Worm (Caenorhabditis elegans): ENCODE data around the gene ceh-62.

The ceh-62 gene

ce11 chrII:10824046-10824445 is 18.5 kb downstream of the ceh-62 start, which contains the start of the genes R06F6.12 and mix-1 (continued):
- TF ChIP-seq unc-130 (tag; optimal IDR thresholded peaks at IDR 0.05) (peak; percentile 74), nhr-237 (tag; optimal IDR thresholded peaks at IDR 0.05) (no peak), nhr-47 (tag; optimal IDR thresholded peaks at IDR 0.05) (peak; percentile 75), F16B12.6 (tag; optimal IDR thresholded peaks at IDR 0.05) (peak; percentile 98), snpc-4 (tag; optimal IDR thresholded peaks at IDR 0.05) (peak; percentile 35), grh-1 (GFP tag; IDR thresholded peaks at IDR 0.05) (no peak), jun-1 (tag; optimal IDR thresholded peaks at IDR 0.05) (no peak), egl-27 (tag; optimal IDR thresholded peaks at IDR 0.05) (no peak), dsc-1 (tag; optimal IDR thresholded peaks at IDR 0.05) (peak; percentile 50), mdl-1 (tag; optimal IDR thresholded peaks at IDR 0.05) (peak in 1 of 2 experiments; percentile 35), isw-1 (GFP tag; IDR thresholded peaks at IDR 0.05) (no peak), fkh-8 (tag; optimal IDR thresholded peaks at IDR 0.05) (no peak), snu-23 (GFP tag; optimal IDR thresholded peaks at IDR 0.05) (peak; percentile 72), lin-14 (GFP tag; optimal IDR thresholded peaks at IDR 0.05) (peak; percentile 42), hlh-17 (GFP tag; optimal IDR thresholded peaks at IDR 0.05; ENCODE audit: borderline replicate concordance) (no peak), fos-1 (tag; optimal IDR thresholded peaks at IDR 0.05) (peak; percentile 0), nhr-20 (tag; optimal IDR thresholded peaks at IDR 0.05) (peak; percentile 46), xbp-1 (tag; optimal IDR thresholded peaks at IDR 0.05) (peak; percentile 47), ztf-4 (tag; optimal IDR thresholded peaks at IDR 0.05) (no peak), blmp-1 (tag; optimal IDR thresholded peaks at IDR 0.05) (peak; percentile 53), lsy-2 (tag; optimal IDR thresholded peaks at IDR 0.05) (peak; percentile 79 to 82), nhr-76 (tag; optimal IDR thresholded peaks at IDR 0.05) (no peak), sptf-1 (tag; optimal IDR thresholded peaks at IDR 0.05) (no peak), nhr-12 (tag; optimal IDR thresholded peaks at IDR 0.05) (no peak), pax-3 (tag; optimal IDR thresholded peaks at IDR 0.05) (no peak)

ce11 chrII:10829081-10829480 is 23.5 kb downstream of the ceh-62 start, which contains the start of gene VM106R.1:
Gene VM106R.1 (minus strand): TSS chrII:10829181.
- peak; percentile 47 for TF ChIP-seq lin-14 (GFP tag; optimal IDR thresholded peaks at IDR 0.05)
- no peak for TF ChIP-seq unc-30 (tag; optimal IDR thresholded peaks at IDR 0.05)
- TF ChIP-seq nhr-47 (tag; optimal IDR thresholded peaks at IDR 0.05): peak; percentile 28
- peak; percentile 14 for TF ChIP-seq nhr-71 (tag; optimal IDR thresholded peaks at IDR 0.05)
- TF ChIP-seq unc-86 (tag; optimal IDR thresholded peaks at IDR 0.05): peak; percentile 41
- TF ChIP-seq snu-23 (GFP tag; optimal IDR thresholded peaks at IDR 0.05): no peak

DNA sequence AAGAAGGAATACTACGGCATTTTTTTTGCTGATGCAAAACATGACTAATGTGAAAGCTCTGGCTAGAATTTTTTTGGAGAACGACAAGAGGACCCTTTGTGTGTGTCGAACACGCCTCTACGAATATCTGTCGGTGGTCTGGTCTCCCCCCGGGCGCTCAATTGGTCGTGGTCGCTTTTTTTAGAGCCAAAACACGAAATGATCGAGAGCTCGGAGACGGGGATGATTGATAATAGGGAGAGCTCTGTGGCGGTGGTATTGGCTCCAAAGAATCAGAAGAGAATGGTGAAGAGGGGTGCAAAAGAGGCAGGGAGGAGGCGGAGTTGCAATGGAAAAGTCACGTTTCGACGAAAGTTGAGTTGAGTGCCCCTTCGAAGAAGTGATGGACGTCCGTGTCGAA is 24.0 kb downstream of the ceh-62 start:
- no peak for TF ChIP-seq lin-15B (tag; optimal IDR thresholded peaks at IDR 0.05)

- TF ChIP-seq lir-3 (tag; optimal IDR thresholded peaks at IDR 0.05; ENCODE audit: poor library complexity): no peak
- no peak for TF ChIP-seq efl-3 (GFP tag; optimal IDR thresholded peaks at IDR 0.05)
- no peak for TF ChIP-seq fkh-10 (GFP tag; optimal IDR thresholded peaks at IDR 0.05)
- no peak for TF ChIP-seq ceh-63 (GFP tag; optimal IDR thresholded peaks at IDR 0.05)
- no peak for TF ChIP-seq ets-5 (GFP tag; IDR thresholded peaks at IDR 0.05)
- TF ChIP-seq elt-3 (tag; optimal IDR thresholded peaks at IDR 0.05): no peak
- no peak for TF ChIP-seq lin-35 (GFP tag; optimal IDR thresholded peaks at IDR 0.05)
- no peak for TF ChIP-seq nhr-11 (tag; optimal IDR thresholded peaks at IDR 0.05)
- no peak for TF ChIP-seq sptf-1 (tag; optimal IDR thresholded peaks at IDR 0.05)
- no peak for TF ChIP-seq C04F5.9 (tag; optimal IDR thresholded peaks at IDR 0.05)
- TF ChIP-seq aha-1 (tag; optimal IDR thresholded peaks at IDR 0.05): no peak
- no peak for TF ChIP-seq vab-15 (tag; optimal IDR thresholded peaks at IDR 0.05)
- no peak for TF ChIP-seq nhr-47 (tag; optimal IDR thresholded peaks at IDR 0.05)
- TF ChIP-seq sox-4 (tag; optimal IDR thresholded peaks at IDR 0.05): no peak
- no peak for TF ChIP-seq unc-30 (tag; optimal IDR thresholded peaks at IDR 0.05)
- no peak for TF ChIP-seq nhr-85 (tag)
- TF ChIP-seq aly-2 (tag; optimal IDR thresholded peaks at IDR 0.05): no peak
These were observed 29.2 kb downstream of the ceh-62 start for ce11 chrII:10834717-10835116.
